Worm (Caenorhabditis elegans) whole organism, late embryonic: Measurements from ENCODE around the gene smc-3.
A peak's percentile ranks its signal among the peaks of the same experiment; 100 is the strongest.

Experiments used
- C08G9.2 ChIP-seq: sonication (generic microtip); optimal IDR thresholded peaks from 2 replicates; lab custom pipeline; 2016; ENCODE audit warnings: mild to moderate bottlenecking, missing genetic modification characterization, moderate library complexity, missing compliant biosample characterization
- F13H6.1 ChIP-seq: sonication (generic microtip); optimal IDR thresholded peaks from 2 replicates; lab custom pipeline; 2016; ENCODE audit warnings: missing genetic modification characterization, missing compliant biosample characterization
- K02D7.2 ChIP-seq: sonication (generic microtip); optimal IDR thresholded peaks from 2 replicates; lab custom pipeline; 2017; ENCODE audit warnings: mild to moderate bottlenecking, missing genetic modification characterization, missing compliant biosample characterization
- K09A11.1 ChIP-seq: sonication (generic microtip); optimal IDR thresholded peaks from 2 replicates; lab custom pipeline; 2017; ENCODE audit warnings: antibody characterized with exemption, mild to moderate bottlenecking, missing genetic modification characterization, missing compliant biosample characterization; ENCODE audit not compliant: insufficient read depth
- T23F11.4 ChIP-seq: fragments of 200-800 bp; sonication (Bioruptor generic); optimal IDR thresholded peaks from 2 replicates; lab custom pipeline; 2018; ENCODE audit warnings: mild to moderate bottlenecking, missing genetic modification characterization, missing compliant biosample characterization
- Y22D7AL.16 ChIP-seq: sonication (generic microtip); optimal IDR thresholded peaks from 2 replicates; lab custom pipeline; 2016; ENCODE audit warnings: missing genetic modification characterization, missing compliant biosample characterization
- ahr-1 ChIP-seq: sonication (generic microtip); optimal IDR thresholded peaks from 2 replicates; lab custom pipeline; 2016; ENCODE audit warnings: missing genetic modification characterization, missing compliant biosample characterization
- ama-1 ChIP-seq: fragments of 150-350 bp; optimal IDR thresholded peaks from 2 replicates; lab custom pipeline; 2014
- ceh-14 ChIP-seq: sonication (generic microtip); optimal IDR thresholded peaks from 2 replicates; lab custom pipeline; 2016; ENCODE audit warnings: missing genotype, missing genetic modification characterization, missing compliant biosample characterization
- ceh-19 ChIP-seq: fragments of 200-800 bp; sonication (Bioruptor generic); optimal IDR thresholded peaks from 2 replicates; lab custom pipeline; 2018; ENCODE audit warnings: mild to moderate bottlenecking, missing genetic modification characterization, missing compliant biosample characterization
- ceh-22 ChIP-seq: sonication (generic microtip); optimal IDR thresholded peaks from 2 replicates; lab custom pipeline; 2017; ENCODE audit warnings: missing biosample characterization, missing genetic modification characterization
- ceh-31 ChIP-seq: sonication (generic microtip); optimal IDR thresholded peaks from 2 replicates; lab custom pipeline; 2016; ENCODE audit warnings: missing genetic modification characterization, missing compliant biosample characterization
- ceh-45 ChIP-seq: fragments of 200-800 bp; sonication (Bioruptor generic); IDR thresholded peaks from 2 replicates; pipeline ENCODE4 v1.3.6; 2022; ENCODE audit warnings: missing genetic modification reagents, missing genetic modification characterization, missing compliant biosample characterization
- ceh-48 ChIP-seq: sonication (generic microtip); optimal IDR thresholded peaks from 2 replicates; lab custom pipeline; 2016; ENCODE audit warnings: missing genetic modification characterization, inconsistent platforms, missing compliant biosample characterization
- ceh-6 ChIP-seq: fragments of 200-800 bp; sonication (Bioruptor generic); optimal IDR thresholded peaks from 2 replicates; lab custom pipeline; 2018; ENCODE audit warnings: mild to moderate bottlenecking, missing genetic modification characterization, missing compliant biosample characterization
- ceh-9 ChIP-seq: sonication (generic microtip); optimal IDR thresholded peaks from 2 replicates; lab custom pipeline; 2016; ENCODE audit warnings: mild to moderate bottlenecking, missing genetic modification characterization, inconsistent platforms, missing compliant biosample characterization
- che-1 ChIP-seq: sonication (generic microtip); optimal IDR thresholded peaks from 2 replicates; lab custom pipeline; 2016; ENCODE audit warnings: mild to moderate bottlenecking, missing genetic modification characterization, missing compliant biosample characterization
- dmd-4 ChIP-seq: sonication (generic microtip); optimal IDR thresholded peaks from 2 replicates; lab custom pipeline; 2016; ENCODE audit warnings: borderline replicate concordance, missing genetic modification characterization, missing compliant biosample characterization
- dve-1 ChIP-seq: sonication (generic microtip); optimal IDR thresholded peaks from 2 replicates; lab custom pipeline; 2017; ENCODE audit warnings: antibody characterized with exemption, mild to moderate bottlenecking, missing genetic modification characterization, missing compliant biosample characterization
- elt-2 ChIP-seq: sonication (generic microtip); optimal IDR thresholded peaks from 2 replicates; lab custom pipeline; 2016; ENCODE audit warnings: missing genetic modification reagents, missing genetic modification characterization, missing compliant biosample characterization
- elt-4 ChIP-seq: sonication (generic microtip); optimal IDR thresholded peaks from 2 replicates; lab custom pipeline; 2016; ENCODE audit warnings: missing genetic modification characterization, missing compliant biosample characterization
- ets-4 ChIP-seq: sonication (generic microtip); optimal IDR thresholded peaks from 2 replicates; lab custom pipeline; 2016; ENCODE audit warnings: missing genetic modification characterization, missing compliant biosample characterization
- eyg-1 ChIP-seq: sonication (generic microtip); optimal IDR thresholded peaks from 2 replicates; lab custom pipeline; 2016; ENCODE audit warnings: missing genotype, missing genetic modification characterization, missing compliant biosample characterization
- fkh-10 ChIP-seq: fragments of 150-350 bp; optimal IDR thresholded peaks from 2 replicates; lab custom pipeline; 2014; ENCODE audit warnings: missing biosample characterization, missing genetic modification reagents, missing genetic modification characterization
- fkh-6 ChIP-seq: sonication (generic microtip); optimal IDR thresholded peaks from 2 replicates; lab custom pipeline; 2016; ENCODE audit warnings: missing genetic modification characterization, missing compliant biosample characterization
- gmeb-2 ChIP-seq: sonication (generic microtip); optimal IDR thresholded peaks from 2 replicates; lab custom pipeline; 2016; ENCODE audit warnings: missing genetic modification characterization, inconsistent platforms, missing compliant biosample characterization
- hlh-13 ChIP-seq: fragments of 200-800 bp; sonication (Bioruptor generic); optimal IDR thresholded peaks from 2 replicates; lab custom pipeline; 2018; ENCODE audit warnings: mild to moderate bottlenecking, missing genetic modification characterization, missing compliant biosample characterization
- hlh-6 ChIP-seq: sonication (generic microtip); optimal IDR thresholded peaks from 2 replicates; lab custom pipeline; 2016; ENCODE audit warnings: missing genotype, missing genetic modification characterization, missing compliant biosample characterization
- hlh-8 ChIP-seq: sonication (generic microtip); optimal IDR thresholded peaks from 2 replicates; lab custom pipeline; 2016; ENCODE audit warnings: missing genotype, missing genetic modification characterization, missing compliant biosample characterization
- lin-11 ChIP-seq: fragments of 200-800 bp; sonication (Bioruptor generic); optimal IDR thresholded peaks from 2 replicates; lab custom pipeline; 2018; ENCODE audit warnings: mild to moderate bottlenecking, missing genetic modification characterization, missing compliant biosample characterization
- madf-2 ChIP-seq: sonication (generic microtip); optimal IDR thresholded peaks from 2 replicates; lab custom pipeline; 2017; ENCODE audit warnings: missing genetic modification characterization, missing compliant biosample characterization
- nfya-1 ChIP-seq: sonication (generic microtip); optimal IDR thresholded peaks from 2 replicates; lab custom pipeline; 2017; ENCODE audit warnings: missing genetic modification characterization, mild to moderate bottlenecking, missing compliant biosample characterization, antibody characterized with exemption, moderate library complexity
- nhr-11 ChIP-seq: fragments of 150-350 bp; optimal IDR thresholded peaks from 2 replicates; lab custom pipeline; 2014; ENCODE audit warnings: missing biosample characterization, missing genetic modification characterization
- npax-4 ChIP-seq: sonication (generic microtip); optimal IDR thresholded peaks from 2 replicates; lab custom pipeline; 2016; ENCODE audit warnings: missing genetic modification characterization, missing compliant biosample characterization
- odd-2 ChIP-seq: sonication (generic microtip); optimal IDR thresholded peaks from 2 replicates; lab custom pipeline; 2017; ENCODE audit warnings: antibody characterized with exemption, mild to moderate bottlenecking, missing genetic modification characterization, missing compliant biosample characterization
- pag-3 ChIP-seq: sonication (generic microtip); optimal IDR thresholded peaks from 2 replicates; lab custom pipeline; 2016; ENCODE audit warnings: missing compliant biosample characterization, missing genetic modification characterization, borderline replicate concordance
- pat-9 ChIP-seq: fragments of 200-800 bp; sonication (Bioruptor generic); optimal IDR thresholded peaks from 2 replicates; lab custom pipeline; 2018; ENCODE audit warnings: mild to moderate bottlenecking, missing genetic modification characterization, moderate library complexity, missing compliant biosample characterization
- pha-2 ChIP-seq: sonication (generic microtip); optimal IDR thresholded peaks from 2 replicates; lab custom pipeline; 2017; ENCODE audit warnings: mild to moderate bottlenecking, missing genetic modification characterization, missing compliant biosample characterization
- pha-4 ChIP-seq: fragments of 150-350 bp; optimal IDR thresholded peaks from 2 replicates; lab custom pipeline; 2018; ENCODE audit warnings: missing biosample characterization, missing genetic modification reagents, missing genetic modification characterization
- pqm-1 ChIP-seq: sonication (generic microtip); optimal IDR thresholded peaks from 2 replicates; lab custom pipeline; 2016; ENCODE audit warnings: missing genetic modification characterization, missing compliant biosample characterization
- pros-1 ChIP-seq: fragments of 150-350 bp; optimal IDR thresholded peaks from 2 replicates; lab custom pipeline; 2014; ENCODE audit warnings: missing biosample characterization, missing genetic modification reagents, missing genetic modification characterization
- ref-2 ChIP-seq: sonication (generic microtip); optimal IDR thresholded peaks from 2 replicates; lab custom pipeline; 2016; ENCODE audit warnings: missing genetic modification characterization, missing compliant biosample characterization
- sdc-2 ChIP-seq: sonication (generic microtip); optimal IDR thresholded peaks from 2 replicates; lab custom pipeline; 2016; ENCODE audit warnings: missing genotype, missing genetic modification characterization, missing compliant biosample characterization
- sox-2 ChIP-seq: fragments of 200-800 bp; sonication (Bioruptor generic); IDR thresholded peaks from 2 replicates; pipeline ENCODE4 v1.3.6; 2022; ENCODE audit warnings: missing genetic modification reagents, missing genetic modification characterization, missing compliant biosample characterization
- sox-4 ChIP-seq: sonication (generic microtip); optimal IDR thresholded peaks from 2 replicates; lab custom pipeline; 2017; ENCODE audit warnings: mild to moderate bottlenecking, missing genetic modification characterization, inconsistent platforms, missing compliant biosample characterization
- syd-9 ChIP-seq: sonication (generic microtip); optimal IDR thresholded peaks from 2 replicates; lab custom pipeline; 2016; ENCODE audit warnings: mild to moderate bottlenecking, missing genetic modification characterization, moderate library complexity, missing compliant biosample characterization
- tbx-2 ChIP-seq: sonication (generic microtip); optimal IDR thresholded peaks from 2 replicates; lab custom pipeline; 2016; ENCODE audit warnings: missing genetic modification characterization, missing compliant biosample characterization
- tbx-7 ChIP-seq: sonication (generic microtip); optimal IDR thresholded peaks from 2 replicates; lab custom pipeline; 2016; ENCODE audit warnings: missing genotype, missing genetic modification characterization, missing compliant biosample characterization
- ttx-3 ChIP-seq: sonication (generic microtip); optimal IDR thresholded peaks from 2 replicates; lab custom pipeline; 2016; ENCODE audit warnings: missing genetic modification reagents, missing genetic modification characterization, missing compliant biosample characterization
- unc-42 ChIP-seq: sonication (generic microtip); optimal IDR thresholded peaks from 2 replicates; lab custom pipeline; 2016; ENCODE audit warnings: missing genotype, missing genetic modification characterization, missing compliant biosample characterization
- unc-55 ChIP-seq: sonication (generic microtip); optimal IDR thresholded peaks from 2 replicates; lab custom pipeline; 2017; ENCODE audit warnings: missing biosample characterization, missing genetic modification reagents, missing genetic modification characterization
- unc-86 ChIP-seq: sonication (generic microtip); optimal IDR thresholded peaks from 2 replicates; lab custom pipeline; 2016; ENCODE audit warnings: missing genetic modification characterization, missing compliant biosample characterization
- zip-5 ChIP-seq: sonication (generic microtip); optimal IDR thresholded peaks from 2 replicates; lab custom pipeline; 2016; ENCODE audit warnings: missing genetic modification characterization, missing compliant biosample characterization
- ztf-16 ChIP-seq: sonication (generic microtip); optimal IDR thresholded peaks from 2 replicates; lab custom pipeline; 2017; ENCODE audit warnings: missing genetic modification characterization, missing compliant biosample characterization

The smc-3 gene

ce11 chrIII:11317164-11317620 lies 26.5 kb downstream of the smc-3 start, which contains the start of gene mcm-10:
Gene mcm-10, plus strand, starts transcription at chrIII:11317570.
- TF ChIP-seq ceh-14 (tag; lab: Kevin White, UChicago) (peak; percentile 94), pqm-1 (peak; percentile 95), npax-4 (tag; lab: Kevin White, UChicago) (peak; percentile 19), hlh-6 (tag; lab: Kevin White, UChicago) (peak; percentile 56), K02D7.2 (tag; lab: Kevin White, UChicago) (no peak), nfya-1 (peak; percentile 49), dmd-4 (tag; lab: Kevin White, UChicago) (peak; percentile 73), T23F11.4 (peak; percentile 43), ahr-1 (tag; lab: Kevin White, UChicago) (peak; percentile 92), madf-2 (tag; lab: Kevin White, UChicago) (peak; percentile 61), elt-4 (no peak), lin-11 (no peak), ama-1 (no peak), unc-55 (GFP tag; lab: Kevin White, UChicago) (peak; percentile 43), che-1 (tag; lab: Kevin White, UChicago) (peak; percentile 69), elt-2 (peak; percentile 83), fkh-10 (GFP tag; lab: Kevin White, UChicago) (no peak), ttx-3 (tag; lab: Kevin White, UChicago) (peak; percentile 59), unc-86 (tag; lab: Kevin White, UChicago) (peak; percentile 85), ceh-6 (GFP tag; lab: Kevin White, UChicago) (no peak), ceh-22 (tag; lab: Kevin White, UChicago) (no peak), ceh-19 (peak; percentile 66), sox-4 (tag; lab: Kevin White, UChicago) (no peak), ceh-31 (peak; percentile 99), ztf-16 (peak; percentile 83), pros-1 (no peak), hlh-8 (peak; percentile 90), sdc-2 (peak; percentile 44), K09A11.1 (no peak), fkh-6 (tag; lab: Kevin White, UChicago) (peak; percentile 66), odd-2 (tag; lab: Kevin White, UChicago) (no peak), pha-2 (tag; lab: Kevin White, UChicago) (peak; percentile 51), sox-2 (no peak), unc-42 (tag; lab: Kevin White, UChicago) (peak; percentile 98), ceh-45 (GFP tag; lab: Robert Waterston, UW) (no peak), F13H6.1 (tag; lab: Kevin White, UChicago) (peak; percentile 80), pag-3 (tag; lab: Kevin White, UChicago) (peak; percentile 52), ceh-48 (tag; lab: Kevin White, UChicago) (peak; percentile 12), zip-5 (tag; lab: Kevin White, UChicago) (peak; percentile 95), gmeb-2 (tag; lab: Kevin White, UChicago) (peak; percentile 17), tbx-7 (tag; lab: Kevin White, UChicago) (peak; percentile 94), C08G9.2 (peak; percentile 95), nhr-11 (tag; lab: Kevin White, UChicago) (no peak), pha-4 (no peak), Y22D7AL.16 (tag; lab: Kevin White, UChicago) (peak; percentile 21), tbx-2 (tag; lab: Kevin White, UChicago) (peak; percentile 97), dve-1 (tag; lab: Kevin White, UChicago) (peak; percentile 18), ref-2 (tag; lab: Kevin White, UChicago) (peak; percentile 97), ceh-9 (tag; lab: Kevin White, UChicago) (no peak), hlh-13 (GFP tag; lab: Kevin White, UChicago) (no peak), pat-9 (tag; lab: Kevin White, UChicago) (no peak), ets-4 (tag; lab: Kevin White, UChicago) (peak; percentile 95), syd-9 (tag; lab: Kevin White, UChicago) (no peak), eyg-1 (tag; lab: Kevin White, UChicago) (no peak)
